Worm (Caenorhabditis elegans) whole organism, L4 larva: ENCODE measurements around the gene srbc-78.

Experiments
- F37D6.2 ChIP-seq: sonication (generic microtip); optimal IDR thresholded peaks from 2 replicates; lab custom pipeline; 2016; ENCODE audit warnings: mild to moderate bottlenecking, missing genetic modification characterization, missing compliant biosample characterization
- Y105C5A.15 ChIP-seq: fragments of 200-800 bp; sonication (Bioruptor generic); IDR thresholded peaks from 2 replicates; pipeline ENCODE4 v1.3.6; 2022; ENCODE audit warnings: missing genetic modification characterization, missing compliant biosample characterization
- ama-1 ChIP-seq: fragments of 150-350 bp; optimal IDR thresholded peaks from 2 replicates; lab custom pipeline; 2014; ENCODE audit warnings: inconsistent platforms, mixed read lengths
- ceh-82 ChIP-seq: sonication (generic microtip); optimal IDR thresholded peaks from 2 replicates; lab custom pipeline; 2017; ENCODE audit warnings: missing biosample characterization, missing genetic modification characterization
- lin-1 ChIP-seq: fragments of 200-800 bp; sonication (Bioruptor generic); IDR thresholded peaks from 2 replicates; pipeline ENCODE4 v1.3.6; 2022; ENCODE audit warnings: missing genetic modification reagents, missing genetic modification characterization, missing compliant biosample characterization
- lin-13 ChIP-seq: fragments of 150-350 bp; optimal IDR thresholded peaks from 2 replicates; lab custom pipeline; 2014; ENCODE audit warnings: missing biosample characterization, missing genetic modification reagents, missing genetic modification characterization
- lin-15B ChIP-seq: fragments of 150-350 bp; sonication (generic microtip); optimal IDR thresholded peaks from 3 replicates; lab custom pipeline; 2014; ENCODE audit warnings: missing biosample characterization, missing genetic modification characterization
- nhr-6 ChIP-seq: fragments of 150-350 bp; optimal IDR thresholded peaks from 2 replicates; lab custom pipeline; 2014; ENCODE audit warnings: missing biosample characterization, missing genetic modification characterization
- pha-4 ChIP-seq, 2 experiments: fragments of 150-350 bp in 1 of 2; fragments of 200-800 bp in 1 of 2; sonication (Bioruptor generic) in 1 of 2; IDR thresholded peaks in 1 of 2; optimal IDR thresholded peaks in 1 of 2; 2 replicates each; pipeline versions ENCODE4 v1.3.6 to Lab custom; 2014 to 2022; ENCODE audit warnings: missing genetic modification characterization in 2 of 2, missing genetic modification reagents in 2 of 2, missing biosample characterization in 1 of 2, missing compliant biosample characterization in 1 of 2
- unc-39 ChIP-seq: sonication (generic microtip); optimal IDR thresholded peaks from 2 replicates; lab custom pipeline; 2017; ENCODE audit warnings: missing biosample characterization, missing genetic modification characterization
- unc-62 ChIP-seq, 3 experiments: fragments of 150-350 bp in 1 of 3; sonication (generic microtip); optimal IDR thresholded peaks in 2 of 3; peaks in 1 of 3; 1 replicate in 1 of 3; 2 replicates in 2 of 3; lab custom pipeline; 2014 to 2017; ENCODE audit warnings: missing biosample characterization in 3 of 3, missing genetic modification characterization in 3 of 3, missing genetic modification reagents in 3 of 3, missing genotype in 1 of 3
- ztf-11 ChIP-seq: fragments of 150-350 bp; optimal IDR thresholded peaks from 2 replicates; lab custom pipeline; 2014; ENCODE audit warnings: missing biosample characterization, missing genetic modification characterization
- ztf-7 ChIP-seq: fragments of 150-350 bp; optimal IDR thresholded peaks from 2 replicates; lab custom pipeline; 2014; ENCODE audit warnings: missing biosample characterization, missing genetic modification characterization

DNA sequence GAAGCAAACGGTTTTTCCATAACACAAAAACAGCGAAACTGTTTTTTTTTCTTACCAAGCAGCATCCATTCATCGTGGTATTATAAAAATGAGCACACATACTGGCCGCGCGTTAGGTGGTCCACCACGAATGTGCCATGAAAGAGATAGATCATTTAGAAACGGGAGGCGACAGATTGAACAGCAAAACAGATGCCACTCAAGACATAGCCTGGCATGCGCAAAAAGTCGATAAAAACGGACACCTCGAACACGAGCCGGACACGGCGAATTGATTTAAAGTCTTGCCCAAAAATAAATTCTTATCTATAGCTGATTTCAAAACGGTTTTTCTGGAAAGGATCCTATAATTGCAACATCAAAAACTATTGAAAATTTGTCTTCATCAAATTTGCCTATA, 31.8 kb downstream of the srbc-78 start:
- no peak for TF ChIP-seq ama-1 (lab: Kevin White, UChicago)
- TF ChIP-seq unc-39 = no peak
- no peak for TF ChIP-seq F37D6.2
- TF ChIP-seq ztf-11 = no peak
- TF ChIP-seq ztf-7 (tag; lab: Kevin White, UChicago) = no peak
- TF ChIP-seq nhr-6 = no peak
- no peak for TF ChIP-seq pha-4 (GFP tag; IDR thresholded peaks at IDR 0.05; lab: Robert Waterston, UW)
- no peak for TF ChIP-seq pha-4 (tag; optimal IDR thresholded peaks at IDR 0.05; lab: Kevin White, UChicago)
- no peak for TF ChIP-seq lin-1
- TF ChIP-seq lin-15B (tag; lab: Kevin White, UChicago) = no peak
- no peak for TF ChIP-seq ceh-82
- TF ChIP-seq unc-62 (GFP tag; optimal IDR thresholded peaks at IDR 0.05 in 1 of 2; lab: Kevin White, UChicago) = no peak
- TF ChIP-seq unc-62 (tag; optimal IDR thresholded peaks at IDR 0.05; lab: Kevin White, UChicago) = no peak
- no peak for TF ChIP-seq lin-13
- no peak for TF ChIP-seq Y105C5A.15 (GFP tag; lab: Robert Waterston, UW)
